Worm (Caenorhabditis elegans) whole organism, late embryonic: Measurements from ENCODE around the gene ccch-1.

ENCODE experiments used
- C08G9.2 ChIP-seq: sonication (generic microtip); optimal IDR thresholded peaks from 2 replicates; lab custom pipeline; 2016; ENCODE audit warnings: mild to moderate bottlenecking, missing genetic modification characterization, moderate library complexity, missing compliant biosample characterization
- eyg-1 ChIP-seq: sonication (generic microtip); optimal IDR thresholded peaks from 2 replicates; lab custom pipeline; 2016; ENCODE audit warnings: missing genotype, missing genetic modification characterization, missing compliant biosample characterization
- fkh-10 ChIP-seq: fragments of 150-350 bp; optimal IDR thresholded peaks from 2 replicates; lab custom pipeline; 2014; ENCODE audit warnings: missing biosample characterization, missing genetic modification reagents, missing genetic modification characterization
- fkh-6 ChIP-seq: sonication (generic microtip); optimal IDR thresholded peaks from 2 replicates; lab custom pipeline; 2016; ENCODE audit warnings: missing genetic modification characterization, missing compliant biosample characterization
- hlh-15 ChIP-seq: sonication (generic microtip); optimal IDR thresholded peaks from 2 replicates; lab custom pipeline; 2016; ENCODE audit warnings: missing genetic modification characterization, missing compliant biosample characterization
- hlh-6 ChIP-seq: sonication (generic microtip); optimal IDR thresholded peaks from 2 replicates; lab custom pipeline; 2016; ENCODE audit warnings: missing genotype, missing genetic modification characterization, missing compliant biosample characterization
- lim-6 ChIP-seq: sonication (generic microtip); optimal IDR thresholded peaks from 2 replicates; lab custom pipeline; 2016; ENCODE audit warnings: missing genetic modification characterization, missing compliant biosample characterization
- lin-11 ChIP-seq: fragments of 200-800 bp; sonication (Bioruptor generic); optimal IDR thresholded peaks from 2 replicates; lab custom pipeline; 2018; ENCODE audit warnings: mild to moderate bottlenecking, missing genetic modification characterization, missing compliant biosample characterization
- mec-3 ChIP-seq: sonication (generic microtip); optimal IDR thresholded peaks from 2 replicates; lab custom pipeline; 2016; ENCODE audit warnings: borderline replicate concordance, missing genetic modification characterization, missing compliant biosample characterization
- nfya-1 ChIP-seq: sonication (generic microtip); optimal IDR thresholded peaks from 2 replicates; lab custom pipeline; 2017; ENCODE audit warnings: missing genetic modification characterization, mild to moderate bottlenecking, missing compliant biosample characterization, antibody characterized with exemption, moderate library complexity
- nhr-11 ChIP-seq: fragments of 150-350 bp; optimal IDR thresholded peaks from 2 replicates; lab custom pipeline; 2014; ENCODE audit warnings: missing biosample characterization, missing genetic modification characterization
- pha-4 ChIP-seq: fragments of 150-350 bp; optimal IDR thresholded peaks from 2 replicates; lab custom pipeline; 2018; ENCODE audit warnings: missing biosample characterization, missing genetic modification reagents, missing genetic modification characterization
- sox-4 ChIP-seq: sonication (generic microtip); optimal IDR thresholded peaks from 2 replicates; lab custom pipeline; 2017; ENCODE audit warnings: mild to moderate bottlenecking, missing genetic modification characterization, inconsistent platforms, missing compliant biosample characterization

DNA sequence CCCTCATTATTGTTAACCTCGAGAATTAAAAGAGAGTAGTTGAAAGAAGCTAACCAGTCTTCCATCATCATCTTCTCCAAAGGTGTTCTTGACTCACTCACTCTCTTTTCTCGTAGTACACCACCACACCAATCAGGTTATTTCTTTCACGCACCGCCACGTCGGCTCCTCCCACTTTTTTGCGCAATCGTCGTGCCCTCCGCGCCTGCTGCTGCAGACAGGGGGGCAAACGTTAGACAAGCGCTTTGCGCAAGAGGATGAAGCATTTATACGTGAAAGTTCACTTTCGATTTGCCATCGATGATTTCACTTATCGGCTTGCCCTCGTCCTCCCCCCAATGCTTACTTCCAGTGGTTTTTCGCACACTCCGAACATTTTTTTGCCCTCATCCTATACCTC, 2.3 kb upstream of the ccch-1 start:
- TF ChIP-seq fkh-10 (GFP tag; lab: Kevin White, UChicago): no peak
- no peak for TF ChIP-seq hlh-15 (tag; lab: Kevin White, UChicago)
- no peak for TF ChIP-seq hlh-6 (tag; lab: Kevin White, UChicago)
- no peak for TF ChIP-seq pha-4
- TF ChIP-seq fkh-6 (tag; lab: Kevin White, UChicago): no peak
- no peak for TF ChIP-seq sox-4
- TF ChIP-seq nhr-11 (tag; lab: Kevin White, UChicago): no peak
- no peak for TF ChIP-seq lin-11
- no peak for TF ChIP-seq C08G9.2 (tag; lab: Kevin White, UChicago)
- no peak for TF ChIP-seq mec-3
- TF ChIP-seq nfya-1 (tag; lab: Kevin White, UChicago): peak; percentile 59
- TF ChIP-seq lim-6 (tag; lab: Kevin White, UChicago): no peak
- TF ChIP-seq eyg-1 (tag; lab: Kevin White, UChicago): no peak
